Fruit fly (Drosophila melanogaster) S2 (cell line): ENCODE data around the gene mRpL22.

ENCODE experiments used
- CG8478 ChIP-seq: fragments of >200 bp; optimal IDR thresholded peaks from 2 replicates; lab custom pipeline; 2018
- CTCF ChIP-seq, 2 experiments: fragments of >200 bp; optimal IDR thresholded peaks; 2 replicates each; lab custom pipeline; 2018

mRpL22 gene

DNA sequence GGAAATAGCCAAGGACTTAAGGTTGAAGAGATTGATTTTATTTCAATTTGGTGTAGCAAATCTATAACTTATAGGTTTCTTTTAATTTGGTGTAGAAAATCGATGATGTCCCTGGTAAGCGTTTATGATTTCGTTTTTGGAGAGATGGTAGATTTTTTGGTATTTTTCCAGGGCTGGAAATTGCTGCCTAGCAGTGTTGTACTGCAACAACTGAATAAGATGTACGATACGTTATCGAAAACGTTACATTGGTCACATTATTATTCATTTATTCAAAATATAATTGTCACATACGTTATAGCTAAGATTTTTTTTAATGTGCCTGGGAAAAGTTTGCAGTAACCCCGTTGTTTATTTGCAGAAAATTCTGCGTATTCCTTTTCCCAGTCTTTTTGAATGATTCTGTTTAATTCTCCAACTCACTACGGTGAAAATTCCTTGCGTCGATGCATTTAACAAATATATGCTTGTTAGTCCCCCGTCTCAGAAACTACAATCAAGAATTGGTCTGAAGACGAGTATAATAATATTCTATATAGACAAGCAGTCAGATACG is 3.2 kb downstream of the mRpL22 start, which contains the start of the genes CG9609 and Sap30:
CG9609 (minus strand) TSS at position 149 of the 556 bp plus-strand sequence.
Sap30 (plus strand) TSS at position 424 of the 556 bp plus-strand sequence.
- TF ChIP-seq CTCF (optimal IDR thresholded peaks at IDR 0.05; lab: Kevin White, UChicago) (no peak), CG8478 (lab: Kevin White, UChicago) (no peak)

DNA sequence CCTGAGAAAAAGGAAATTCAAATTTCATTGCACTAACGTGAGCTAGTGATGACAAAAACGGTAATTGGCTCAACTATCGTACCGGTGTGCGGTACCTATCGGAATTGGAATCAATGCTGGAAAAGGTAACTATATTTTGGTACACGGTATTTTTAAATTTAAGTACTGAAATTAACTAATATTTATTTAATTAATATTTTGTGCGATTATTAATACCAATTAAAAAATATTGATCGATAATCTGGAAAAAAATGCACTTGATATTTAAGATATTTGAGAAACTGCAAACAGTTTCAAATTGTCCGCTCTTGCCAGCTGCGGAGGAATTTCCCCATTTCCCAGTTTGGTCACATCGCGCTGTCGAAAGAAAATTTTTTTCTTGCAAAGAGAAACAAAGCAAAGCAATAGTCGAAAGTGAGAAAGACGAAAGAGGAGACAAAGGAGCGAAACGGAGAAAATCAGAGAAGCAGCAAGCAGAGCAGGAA is 3.7 kb downstream of the mRpL22 start:
- no peak for TF ChIP-seq CG8478 (lab: Kevin White, UChicago)
- no peak for TF ChIP-seq CTCF (optimal IDR thresholded peaks at IDR 0.05; lab: Kevin White, UChicago)

DNA sequence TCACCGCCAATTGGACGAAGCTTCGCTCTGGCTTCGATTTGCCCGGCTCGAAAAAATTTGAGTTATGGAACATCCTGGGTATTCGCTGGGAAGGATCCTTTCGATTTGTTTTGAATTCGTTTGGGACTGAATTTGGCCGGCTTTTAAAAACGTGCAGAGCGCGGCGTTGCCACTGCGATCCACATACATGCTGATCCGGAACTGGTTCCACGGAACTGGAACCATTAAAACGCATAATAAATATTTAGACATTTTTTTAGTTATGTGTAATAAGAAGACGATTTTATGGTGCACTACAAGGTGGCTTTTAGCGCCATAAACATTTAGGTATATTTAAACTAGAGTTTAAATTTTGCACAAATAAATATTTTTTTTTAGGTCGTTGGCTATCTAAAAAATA is 7.3 kb downstream of the mRpL22 start, which contains the start of gene Rrp45:
Rrp45 (minus strand) TSS at position 209 of the 400 bp plus-strand sequence.
- TF ChIP-seq CG8478 (lab: Kevin White, UChicago) (no peak), CTCF (optimal IDR thresholded peaks at IDR 0.05; lab: Kevin White, UChicago) (no peak)

DNA sequence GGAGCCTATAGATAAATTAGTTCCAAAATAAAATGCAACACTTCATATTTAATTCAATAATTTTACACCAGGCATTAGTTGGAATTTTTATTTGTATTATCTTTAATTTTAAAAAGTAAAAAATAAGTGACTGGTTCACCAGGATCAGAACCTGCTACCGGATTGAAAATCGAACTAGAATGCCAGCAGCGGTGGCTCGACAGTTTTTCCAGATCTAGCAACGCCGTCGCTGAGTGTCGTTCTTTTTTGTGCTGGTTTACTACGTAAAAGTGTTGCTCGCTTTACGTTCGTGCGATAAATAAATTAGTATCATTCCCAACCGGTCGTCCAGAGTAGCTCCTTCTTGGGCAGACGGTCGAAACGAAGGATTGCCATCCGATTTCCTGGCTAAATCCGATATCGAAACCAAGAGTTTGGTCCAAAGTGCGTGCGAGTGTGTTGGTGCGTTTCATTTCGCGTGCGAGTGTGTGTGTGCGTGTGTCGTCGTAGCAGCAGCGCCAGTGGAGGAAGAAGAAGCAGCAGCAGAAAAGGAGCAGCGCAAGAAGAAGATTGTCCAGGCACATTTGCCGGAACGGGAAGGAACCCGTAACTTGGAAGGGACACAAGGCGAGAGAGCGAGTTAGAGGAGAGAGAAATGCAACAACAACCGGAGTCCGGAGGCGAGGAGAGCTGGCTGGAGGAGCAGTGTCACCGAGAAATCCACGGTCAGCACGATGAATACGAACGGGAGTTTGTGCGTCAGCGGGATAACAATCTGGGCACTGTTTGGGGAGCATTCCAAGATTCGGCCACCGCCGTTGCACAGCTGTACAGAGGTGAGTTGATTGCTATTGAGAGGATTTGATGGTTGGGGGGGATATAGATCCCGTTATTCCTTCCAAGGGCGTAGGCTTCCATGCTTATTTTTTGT is 8.4 kb downstream of the mRpL22 start, which contains the start of gene CG4768:
CG4768 (plus strand) TSS at position 200 of the 910 bp plus-strand sequence.
- TF ChIP-seq CTCF (optimal IDR thresholded peaks at IDR 0.05; lab: Kevin White, UChicago) (no peak), CG8478 (lab: Kevin White, UChicago) (no peak)

DNA sequence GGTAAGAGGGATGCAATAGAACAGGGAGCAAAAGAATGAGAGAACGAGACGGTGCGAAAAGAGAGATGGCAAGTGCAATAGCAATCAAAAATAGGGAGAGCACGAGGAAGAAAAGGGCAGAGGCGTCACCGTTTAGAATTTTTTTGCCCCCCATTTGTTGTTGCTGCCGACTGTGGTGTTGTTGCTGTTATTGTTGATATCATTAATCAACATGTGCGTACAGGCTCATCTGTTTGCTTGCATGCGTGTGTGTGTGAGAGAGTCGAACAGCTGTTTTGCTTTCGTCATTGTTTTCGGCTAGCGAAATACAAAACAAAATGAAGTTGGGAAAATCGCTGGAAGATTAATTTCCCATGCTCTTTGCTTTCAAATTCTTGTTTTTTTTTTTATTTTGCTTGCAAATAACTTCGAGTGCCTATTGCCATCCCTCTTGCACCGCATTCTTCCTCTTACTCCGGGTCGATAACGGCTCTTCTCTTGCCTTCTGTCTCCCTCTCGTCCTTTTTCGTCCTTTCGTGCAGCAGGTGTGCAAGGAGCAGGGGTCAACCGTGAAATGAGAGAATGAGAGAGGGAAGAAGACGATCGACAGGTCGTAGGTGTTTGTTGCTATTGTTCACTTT is 9.5 kb downstream of the mRpL22 start:
- TF ChIP-seq CG8478 (lab: Kevin White, UChicago) (no peak), CTCF (optimal IDR thresholded peaks at IDR 0.05; lab: Kevin White, UChicago) (no peak)

DNA sequence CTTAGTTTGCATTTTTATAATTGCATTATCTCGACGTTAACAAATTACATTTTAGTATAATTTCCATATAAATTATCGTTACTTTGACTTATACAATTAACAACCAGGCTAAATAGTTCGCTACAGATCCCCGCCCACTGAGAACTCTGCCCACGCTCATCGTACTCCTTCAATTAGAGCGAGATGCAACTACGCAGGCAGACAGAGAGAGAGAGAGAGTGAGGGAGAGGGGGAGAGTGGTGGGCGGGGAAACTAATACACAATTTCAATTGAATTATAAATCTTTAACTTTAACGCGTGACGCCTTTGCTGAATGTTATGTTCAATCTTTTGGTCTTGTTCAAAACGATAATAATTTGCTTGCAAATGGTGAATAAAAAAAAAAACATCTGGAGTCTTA is 14.4 kb downstream of the mRpL22 start:
- TF ChIP-seq CG8478 (lab: Kevin White, UChicago) (no peak), CTCF (optimal IDR thresholded peaks at IDR 0.05; lab: Kevin White, UChicago) (no peak)

DNA sequence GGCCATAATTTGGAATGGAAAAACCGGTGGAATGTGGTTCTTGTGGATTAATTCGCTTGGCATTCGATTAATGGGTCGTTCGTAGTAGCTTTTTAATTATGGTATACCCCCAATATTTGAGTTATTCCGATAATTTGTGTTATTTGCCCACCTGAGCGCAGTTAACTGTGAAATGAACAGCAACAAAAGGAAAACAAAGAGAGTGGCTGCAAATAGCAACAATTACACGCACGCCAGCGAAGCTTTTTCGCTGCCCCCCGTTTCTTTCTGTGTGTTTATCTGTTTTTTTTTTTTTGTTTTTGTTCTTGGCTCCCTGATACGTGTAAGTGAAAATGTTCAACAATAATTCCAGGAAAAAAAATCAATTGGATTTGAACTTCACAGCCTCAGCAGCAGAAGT is 16.2 kb downstream of the mRpL22 start:
- TF ChIP-seq CTCF (optimal IDR thresholded peaks at IDR 0.05; lab: Kevin White, UChicago) (no peak), CG8478 (lab: Kevin White, UChicago) (no peak)

DNA sequence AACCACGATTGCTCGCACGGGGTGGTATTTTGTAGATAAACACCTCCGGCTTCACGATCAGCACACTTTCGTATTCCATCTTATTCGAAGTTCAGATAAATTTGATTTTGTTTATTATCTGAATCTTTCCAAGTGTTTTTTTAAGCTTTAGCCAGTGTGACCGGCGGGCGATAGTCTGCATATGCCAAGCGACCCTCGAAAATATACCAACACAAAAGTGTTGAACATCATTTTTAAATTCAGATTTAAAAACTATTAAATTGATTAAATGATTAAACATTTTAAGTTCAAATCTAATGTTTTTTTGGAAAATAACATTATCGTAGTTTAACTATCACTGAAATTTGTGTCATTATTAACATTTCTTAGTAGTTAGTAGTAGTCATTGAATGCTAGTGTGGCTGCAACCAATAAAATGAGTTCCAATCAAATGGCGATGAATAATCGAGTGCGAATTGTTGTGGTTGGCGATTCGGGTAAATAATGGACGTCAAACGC is 16.8 kb downstream of the mRpL22 start, which contains the start of the genes CG9132 and CG4789:
CG9132 (minus strand) TSS at position 181 of the 498 bp plus-strand sequence.
CG4789 (plus strand) TSS at position 401 of the 498 bp plus-strand sequence.
- no peak for TF ChIP-seq CTCF (optimal IDR thresholded peaks at IDR 0.05; lab: Kevin White, UChicago)
- TF ChIP-seq CG8478 (lab: Kevin White, UChicago) = no peak

DNA sequence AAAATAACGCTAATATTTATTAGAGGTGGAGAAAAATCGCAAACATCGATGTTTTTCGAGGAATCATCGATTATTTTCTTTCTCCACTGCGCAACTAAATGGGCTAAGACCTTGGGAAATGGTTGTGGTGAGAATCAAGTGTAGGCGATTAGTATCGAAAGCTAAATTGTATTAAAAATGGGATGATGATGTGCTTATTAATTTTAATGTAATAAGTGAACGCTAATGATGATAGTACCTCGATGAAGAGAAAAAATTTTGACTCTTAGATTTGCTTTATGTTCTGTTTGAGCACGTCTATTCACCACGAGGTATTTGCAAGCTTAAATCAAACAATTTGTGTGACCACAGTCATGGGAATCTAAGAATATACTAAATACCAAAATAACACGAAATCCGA is 19.6 kb downstream of the mRpL22 start, which contains the start of the genes Rai1 and CG13005:
Rai1 (minus strand) TSS at position 46 of the 400 bp plus-strand sequence.
CG13005 (plus strand) TSS at position 352 of the 400 bp plus-strand sequence.
- no peak for TF ChIP-seq CG8478 (lab: Kevin White, UChicago)
- no peak for TF ChIP-seq CTCF (optimal IDR thresholded peaks at IDR 0.05; lab: Kevin White, UChicago)

DNA sequence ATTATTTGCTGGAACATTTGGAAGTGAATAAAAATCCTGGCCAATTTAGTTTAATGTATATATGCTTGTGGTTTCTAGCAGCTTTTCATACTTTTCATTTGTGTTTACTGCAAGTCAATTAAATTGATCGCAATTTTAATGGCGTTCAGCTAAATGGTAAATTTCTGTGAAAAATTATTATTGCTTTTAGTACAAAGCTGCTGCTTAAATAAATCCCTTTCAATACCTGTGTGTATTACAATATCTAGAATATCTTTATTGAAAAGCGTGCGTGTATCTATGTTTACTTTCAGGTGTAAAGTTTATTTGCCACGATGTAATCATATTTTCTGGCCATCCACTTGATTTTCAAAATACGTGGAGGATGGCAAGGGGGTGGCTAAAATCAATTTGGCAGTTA is 22.0 kb downstream of the mRpL22 start, which contains the start of gene ppk28:
ppk28 (plus strand) TSS at position 301 of the 400 bp plus-strand sequence.
- TF ChIP-seq CTCF (optimal IDR thresholded peaks at IDR 0.05; lab: Kevin White, UChicago) (no peak), CG8478 (lab: Kevin White, UChicago) (no peak)

DNA sequence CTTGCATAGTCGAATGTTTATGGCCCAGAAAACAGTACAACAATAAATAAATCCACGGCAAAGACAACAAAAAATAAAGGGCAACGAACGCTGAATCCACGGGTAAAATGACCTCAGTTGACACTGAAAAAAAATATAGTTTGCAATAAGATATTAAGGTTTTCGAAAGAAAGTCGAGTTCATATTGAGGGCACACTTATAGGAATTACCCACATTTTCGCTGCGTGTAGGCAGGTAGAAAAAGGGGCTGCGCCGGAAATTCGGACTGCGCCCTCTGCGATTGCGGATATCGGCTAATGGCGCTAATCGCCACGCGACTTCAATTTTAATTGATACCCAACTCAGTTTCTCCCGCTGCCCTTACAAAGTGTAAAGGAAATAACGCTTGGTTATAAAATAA is 24.9 kb downstream of the mRpL22 start:
- TF ChIP-seq CG8478 (lab: Kevin White, UChicago) (no peak), CTCF (optimal IDR thresholded peaks at IDR 0.05; lab: Kevin White, UChicago) (no peak)

DNA sequence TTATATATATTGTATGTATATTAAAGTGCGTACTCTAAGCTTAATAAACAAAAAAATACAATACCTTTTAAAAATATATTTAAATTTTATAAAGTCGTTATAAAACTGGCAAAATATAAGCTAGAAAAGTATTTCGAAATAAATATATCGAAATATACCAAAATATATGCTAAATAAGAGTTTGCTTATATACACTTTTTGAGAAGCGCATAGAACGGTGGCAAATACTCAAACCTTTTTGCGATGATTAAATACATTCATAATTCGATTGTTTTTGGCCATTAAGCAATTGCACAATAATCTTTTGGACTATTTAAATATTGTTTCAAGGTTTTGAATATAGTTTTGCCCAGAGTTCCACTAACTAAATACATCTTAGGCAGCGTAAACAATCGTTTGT is 25.4 kb downstream of the mRpL22 start:
- TF ChIP-seq CG8478 (lab: Kevin White, UChicago) (no peak), CTCF (optimal IDR thresholded peaks at IDR 0.05; lab: Kevin White, UChicago) (no peak)

DNA sequence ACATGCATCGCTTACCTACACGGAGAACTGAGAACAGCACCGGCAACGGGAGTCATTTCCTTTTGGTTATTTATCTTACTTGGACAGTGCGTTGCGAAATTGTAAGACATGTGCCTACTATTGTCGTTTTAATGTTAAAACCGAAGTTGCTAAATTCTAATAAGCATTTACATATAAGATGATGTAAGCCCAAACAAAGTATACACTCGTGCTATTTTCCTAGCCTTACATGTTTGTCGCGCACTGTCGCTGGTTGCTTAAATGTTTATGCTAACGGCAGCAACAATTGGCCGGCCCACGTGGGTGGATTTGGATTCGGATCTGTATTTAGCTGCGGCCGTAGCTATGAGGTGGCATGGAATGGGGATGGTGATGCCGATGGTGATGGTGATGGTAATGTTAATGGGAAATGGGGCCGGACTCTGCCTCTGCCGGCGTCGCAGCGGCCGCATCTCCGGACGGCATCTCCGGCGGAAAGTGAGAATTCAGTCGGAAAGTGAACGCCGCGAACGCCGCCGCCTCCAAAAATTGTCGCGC is 27.5 kb downstream of the mRpL22 start, which contains the start of gene CG4829:
CG4829 (plus strand) TSS at position 487 of the 537 bp plus-strand sequence.
- TF ChIP-seq CTCF (optimal IDR thresholded peaks at IDR 0.05; lab: Kevin White, UChicago) (no peak), CG8478 (lab: Kevin White, UChicago) (no peak)
